Worm (Caenorhabditis elegans) whole organism, L2 larva: ENCODE data around the gene pdcd-2.
"Not testable (repeated sequence)": the region's sequence is repeated elsewhere in the genome, so short reads cannot be mapped to it uniquely, and the experiment has no call there.

Experiments
- C34F6.9 ChIP-seq: fragments of 150-350 bp; optimal IDR thresholded peaks from 2 replicates; lab custom pipeline; 2014; ENCODE audit warnings: missing biosample characterization, missing genetic modification characterization
- F13H6.1 ChIP-seq: sonication (generic microtip); optimal IDR thresholded peaks from 2 replicates; lab custom pipeline; 2016; ENCODE audit warnings: missing genetic modification characterization, missing compliant biosample characterization
- R02D3.7 ChIP-seq: fragments of 150-350 bp; optimal IDR thresholded peaks from 2 replicates; lab custom pipeline; 2014; ENCODE audit warnings: missing biosample characterization, missing genetic modification characterization
- Y55F3AM.14 ChIP-seq: fragments of 200-800 bp; sonication (Bioruptor generic); optimal IDR thresholded peaks from 2 replicates; lab custom pipeline; 2018; ENCODE audit warnings: mild to moderate bottlenecking, missing genetic modification characterization, missing compliant biosample characterization
- ZK546.5 ChIP-seq: sonication (generic microtip); optimal IDR thresholded peaks from 2 replicates; lab custom pipeline; 2017; ENCODE audit warnings: missing biosample characterization, missing genetic modification characterization
- alr-1 ChIP-seq: fragments of 150-350 bp; optimal IDR thresholded peaks from 2 replicates; lab custom pipeline; 2014; ENCODE audit warnings: missing biosample characterization, missing genetic modification characterization
- aly-2 ChIP-seq: fragments of 150-350 bp; optimal IDR thresholded peaks from 2 replicates; lab custom pipeline; 2014; ENCODE audit warnings: missing biosample characterization, missing genetic modification characterization
- ama-1 ChIP-seq: fragments of 150-350 bp; optimal IDR thresholded peaks from 2 replicates; lab custom pipeline; 2018; ENCODE audit warnings: inconsistent platforms
- blmp-1 ChIP-seq: sonication (generic microtip); optimal IDR thresholded peaks from 2 replicates; lab custom pipeline; 2017; ENCODE audit warnings: missing genetic modification characterization, mild to moderate bottlenecking, missing compliant biosample characterization, antibody characterized with exemption, moderate library complexity; ENCODE audit not compliant: insufficient read depth
- ceh-16 ChIP-seq: fragments of 150-350 bp; optimal IDR thresholded peaks from 2 replicates; lab custom pipeline; 2014; ENCODE audit warnings: missing biosample characterization, missing genetic modification characterization
- ceh-82 ChIP-seq: fragments of 150-350 bp; optimal IDR thresholded peaks from 2 replicates; lab custom pipeline; 2014; ENCODE audit warnings: missing biosample characterization, missing genetic modification characterization
- crh-2 ChIP-seq: sonication (generic microtip); optimal IDR thresholded peaks from 2 replicates; lab custom pipeline; 2017; ENCODE audit warnings: missing biosample characterization, missing genetic modification characterization
- egl-27 ChIP-seq: sonication (generic microtip); optimal IDR thresholded peaks from 3 replicates; lab custom pipeline; 2017; ENCODE audit warnings: missing biosample characterization, missing genetic modification reagents, missing genetic modification characterization
- elt-1 ChIP-seq: fragments of 150-350 bp; optimal IDR thresholded peaks from 2 replicates; lab custom pipeline; 2014; ENCODE audit warnings: missing biosample characterization, missing genetic modification characterization
- fos-1 ChIP-seq: fragments of 150-350 bp; optimal IDR thresholded peaks from 2 replicates; lab custom pipeline; 2014; ENCODE audit warnings: missing biosample characterization, missing genetic modification characterization
- gmeb-1 ChIP-seq: fragments of 150-350 bp; optimal IDR thresholded peaks from 2 replicates; lab custom pipeline; 2014; ENCODE audit warnings: missing biosample characterization, missing genetic modification characterization
- lin-11 ChIP-seq: fragments of 150-350 bp; sonication (generic microtip); optimal IDR thresholded peaks from 2 replicates; lab custom pipeline; 2014; ENCODE audit warnings: missing biosample characterization, missing genetic modification characterization, inconsistent platforms, mixed read lengths
- lin-13 ChIP-seq: fragments of 150-350 bp; optimal IDR thresholded peaks from 2 replicates; lab custom pipeline; 2014; ENCODE audit warnings: missing biosample characterization, missing genetic modification reagents, missing genetic modification characterization
- lsy-2 ChIP-seq, 2 experiments: fragments of 150-350 bp in 1 of 2; sonication (generic microtip) in 1 of 2; optimal IDR thresholded peaks; 2 replicates each; lab custom pipeline; 2014 to 2017; ENCODE audit warnings: missing biosample characterization in 2 of 2, missing genetic modification characterization in 2 of 2
- mab-5 ChIP-seq: fragments of 150-350 bp; optimal IDR thresholded peaks from 2 replicates; lab custom pipeline; 2014; ENCODE audit warnings: missing biosample characterization, missing genetic modification characterization
- mbf-1 ChIP-seq: sonication (generic microtip); optimal IDR thresholded peaks from 2 replicates; lab custom pipeline; 2017; ENCODE audit warnings: missing biosample characterization, missing genetic modification characterization
- mdl-1 ChIP-seq, 2 experiments: fragments of 150-350 bp in 1 of 2; sonication (generic microtip) in 1 of 2; optimal IDR thresholded peaks; 2 replicates each; lab custom pipeline; 2017; ENCODE audit warnings: missing biosample characterization in 2 of 2, missing genetic modification characterization in 2 of 2
- nhr-10 ChIP-seq: sonication (generic microtip); optimal IDR thresholded peaks from 2 replicates; lab custom pipeline; 2017; ENCODE audit warnings: missing biosample characterization, missing genetic modification characterization
- nhr-11 ChIP-seq: fragments of 150-350 bp; optimal IDR thresholded peaks from 2 replicates; lab custom pipeline; 2014; ENCODE audit warnings: missing biosample characterization, missing genetic modification characterization
- nhr-12 ChIP-seq: fragments of 150-350 bp; optimal IDR thresholded peaks from 2 replicates; lab custom pipeline; 2014; ENCODE audit warnings: missing biosample characterization, missing genetic modification characterization
- nhr-129 ChIP-seq: fragments of 150-350 bp; optimal IDR thresholded peaks from 2 replicates; lab custom pipeline; 2014; ENCODE audit warnings: missing biosample characterization, missing genetic modification characterization
- nhr-21 ChIP-seq: fragments of 150-350 bp; optimal IDR thresholded peaks from 2 replicates; lab custom pipeline; 2014; ENCODE audit warnings: missing biosample characterization, missing genetic modification characterization
- nhr-23 ChIP-seq: fragments of 150-350 bp; optimal IDR thresholded peaks from 2 replicates; lab custom pipeline; 2014; ENCODE audit warnings: missing biosample characterization, missing genetic modification reagents, missing genetic modification characterization
- nhr-237 ChIP-seq: fragments of 150-350 bp; optimal IDR thresholded peaks from 2 replicates; lab custom pipeline; 2014; ENCODE audit warnings: missing biosample characterization, missing genetic modification characterization
- nhr-25 ChIP-seq: fragments of 150-350 bp; sonication (generic microtip); optimal IDR thresholded peaks from 3 replicates; lab custom pipeline; 2014; ENCODE audit warnings: missing biosample characterization, missing genetic modification characterization
- nhr-6 ChIP-seq: fragments of 150-350 bp; optimal IDR thresholded peaks from 2 replicates; lab custom pipeline; 2014; ENCODE audit warnings: missing biosample characterization, missing genetic modification characterization
- nhr-77 ChIP-seq: fragments of 150-350 bp; optimal IDR thresholded peaks from 2 replicates; lab custom pipeline; 2014; ENCODE audit warnings: missing biosample characterization, missing genetic modification characterization
- sem-4 ChIP-seq: fragments of 150-350 bp; optimal IDR thresholded peaks from 2 replicates; lab custom pipeline; 2014; ENCODE audit warnings: missing biosample characterization, missing genetic modification reagents, missing genetic modification characterization
- skn-1 ChIP-seq: sonication (generic microtip); optimal IDR thresholded peaks from 2 replicates; lab custom pipeline; 2017; ENCODE audit warnings: missing biosample characterization, missing genetic modification characterization
- sma-3 ChIP-seq: sonication (generic microtip); optimal IDR thresholded peaks from 2 replicates; lab custom pipeline; 2016; ENCODE audit warnings: missing genetic modification reagents, missing genetic modification characterization, missing compliant biosample characterization
- sma-9 ChIP-seq, 2 experiments: fragments of 150-350 bp in 1 of 2; sonication (generic microtip) in 1 of 2; optimal IDR thresholded peaks; 2 replicates each; lab custom pipeline; 2014 to 2016; ENCODE audit warnings: missing genetic modification characterization in 2 of 2, mild to moderate bottlenecking in 1 of 2, missing biosample characterization in 1 of 2, missing compliant biosample characterization in 1 of 2, missing genetic modification reagents in 1 of 2, moderate library complexity in 1 of 2
- snpc-4 ChIP-seq: fragments of 150-350 bp; optimal IDR thresholded peaks from 2 replicates; lab custom pipeline; 2014; ENCODE audit warnings: missing biosample characterization, missing genetic modification characterization
- unc-39 ChIP-seq: fragments of 150-350 bp; optimal IDR thresholded peaks from 2 replicates; lab custom pipeline; 2014; ENCODE audit warnings: missing biosample characterization, missing genetic modification characterization
- unc-55 ChIP-seq: fragments of 150-350 bp; sonication (generic microtip); optimal IDR thresholded peaks from 3 replicates; lab custom pipeline; 2014; ENCODE audit warnings: missing biosample characterization, missing genetic modification reagents, missing genetic modification characterization
- unc-62 ChIP-seq: fragments of 150-350 bp; optimal IDR thresholded peaks from 2 replicates; lab custom pipeline; 2014; ENCODE audit warnings: missing biosample characterization, missing genetic modification reagents, missing genetic modification characterization
- zag-1 ChIP-seq: fragments of 150-350 bp; optimal IDR thresholded peaks from 2 replicates; lab custom pipeline; 2014; ENCODE audit warnings: missing biosample characterization, missing genetic modification characterization
- ztf-1 ChIP-seq: fragments of 200-800 bp; sonication (Bioruptor generic); conservative IDR thresholded peaks from 2 replicates; pipeline ENCODE4 v1.3.6; 2022; ENCODE audit warnings: missing genetic modification characterization, missing compliant biosample characterization
- ztf-4 ChIP-seq: fragments of 150-350 bp; optimal IDR thresholded peaks from 2 replicates; lab custom pipeline; 2014; ENCODE audit warnings: missing biosample characterization, missing genetic modification characterization

pdcd-2 gene

DNA sequence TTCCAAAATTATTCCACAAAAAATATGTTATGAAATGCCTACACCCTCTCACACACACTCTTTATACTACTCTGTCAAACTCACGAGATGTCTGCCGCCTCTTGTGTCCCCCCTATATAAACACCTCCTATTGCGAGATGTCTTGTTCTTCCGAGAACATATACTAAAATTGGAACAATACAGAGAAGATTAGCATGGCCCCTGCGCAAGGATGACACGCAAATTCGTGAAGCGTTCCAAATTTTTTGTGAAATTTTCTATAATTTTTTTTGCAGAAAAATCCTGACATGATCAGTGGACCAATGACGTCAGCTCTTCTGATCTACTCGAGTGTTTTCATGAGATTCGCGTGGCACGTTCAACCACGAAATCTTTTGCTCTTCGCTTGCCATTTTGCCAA is 3.8 kb downstream of the pdcd-2 start:
- TF ChIP-seq nhr-6 (tag; lab: Kevin White, UChicago) = peak; percentile 16
- TF ChIP-seq lin-13 = peak; percentile 38
- TF ChIP-seq nhr-129 = peak; percentile 32
- TF ChIP-seq fos-1 (tag; lab: Kevin White, UChicago) = peak; percentile 12
- TF ChIP-seq nhr-25 (tag; lab: Kevin White, UChicago) = peak; percentile 37
- TF ChIP-seq sma-3 = peak; percentile 40
- peak; percentile 46 to 73 for TF ChIP-seq lsy-2 (tag; optimal IDR thresholded peaks at IDR 0.05; lab: Kevin White, UChicago)
- peak; percentile 53 for TF ChIP-seq gmeb-1 (tag; lab: Kevin White, UChicago)
- TF ChIP-seq nhr-21 (tag; lab: Kevin White, UChicago) = peak; percentile 17
- TF ChIP-seq C34F6.9 (tag; lab: Kevin White, UChicago) = peak; percentile 73
- peak; percentile 69 for TF ChIP-seq unc-55 (GFP tag; lab: Kevin White, UChicago)
- peak; percentile 36 for TF ChIP-seq crh-2
- peak; percentile 36 for TF ChIP-seq Y55F3AM.14 (GFP tag; lab: Kevin White, UChicago)
- peak; percentile 13 for TF ChIP-seq egl-27 (tag; lab: Kevin White, UChicago)
- TF ChIP-seq snpc-4 (tag; lab: Kevin White, UChicago) = peak; percentile 97
- TF ChIP-seq sma-9 (GFP tag; optimal IDR thresholded peaks at IDR 0.05; lab: Kevin White, UChicago) = peak; percentile 79
- TF ChIP-seq sma-9 (tag; optimal IDR thresholded peaks at IDR 0.05; lab: Kevin White, UChicago) = not testable (repeated sequence)
- peak; percentile 45 for TF ChIP-seq F13H6.1 (tag; lab: Kevin White, UChicago)
- TF ChIP-seq, all 48 proteins: peak for 17; not testable (repeated sequence) for 31

DNA sequence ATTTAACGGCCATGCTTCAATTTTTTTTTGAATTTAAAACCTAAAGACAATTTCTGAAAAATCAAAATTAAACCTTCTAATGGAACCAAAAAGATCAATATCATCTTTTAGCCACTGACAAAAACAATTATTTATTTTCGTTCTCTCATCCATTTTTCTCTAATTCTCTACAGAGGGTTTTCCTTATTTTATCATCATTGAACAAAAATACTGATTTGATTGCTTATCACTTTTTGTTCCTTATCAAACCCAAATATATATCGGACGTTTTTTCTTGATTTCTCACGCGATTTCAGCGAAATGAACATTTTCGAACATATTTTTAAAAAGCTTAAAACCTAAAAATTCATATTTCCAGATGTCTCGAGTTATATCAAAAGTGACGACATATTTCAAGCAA is 4.8 kb downstream of the pdcd-2 start, which contains the start of gene mpc-1:
TSS of gene mpc-1 (plus strand) at position 359 of the 400 bp plus-strand sequence.
- no peak for TF ChIP-seq unc-62 (GFP tag; lab: Kevin White, UChicago)
- TF ChIP-seq crh-2 = peak; percentile 54
- peak in 1 of 2 experiments; percentile 22 for TF ChIP-seq mdl-1 (tag; optimal IDR thresholded peaks at IDR 0.05; lab: Kevin White, UChicago)
- no peak for TF ChIP-seq nhr-129
- TF ChIP-seq skn-1 (tag; lab: Kevin White, UChicago) = peak; percentile 59
- no peak for TF ChIP-seq sem-4 (tag; lab: Kevin White, UChicago)
- no peak for TF ChIP-seq nhr-25 (tag; lab: Kevin White, UChicago)
- TF ChIP-seq fos-1 (tag; lab: Kevin White, UChicago) = peak; percentile 91
- peak; percentile 37 for TF ChIP-seq sma-9 (GFP tag; optimal IDR thresholded peaks at IDR 0.05; lab: Kevin White, UChicago)
- TF ChIP-seq sma-9 (tag; optimal IDR thresholded peaks at IDR 0.05; lab: Kevin White, UChicago) = no peak

DNA sequence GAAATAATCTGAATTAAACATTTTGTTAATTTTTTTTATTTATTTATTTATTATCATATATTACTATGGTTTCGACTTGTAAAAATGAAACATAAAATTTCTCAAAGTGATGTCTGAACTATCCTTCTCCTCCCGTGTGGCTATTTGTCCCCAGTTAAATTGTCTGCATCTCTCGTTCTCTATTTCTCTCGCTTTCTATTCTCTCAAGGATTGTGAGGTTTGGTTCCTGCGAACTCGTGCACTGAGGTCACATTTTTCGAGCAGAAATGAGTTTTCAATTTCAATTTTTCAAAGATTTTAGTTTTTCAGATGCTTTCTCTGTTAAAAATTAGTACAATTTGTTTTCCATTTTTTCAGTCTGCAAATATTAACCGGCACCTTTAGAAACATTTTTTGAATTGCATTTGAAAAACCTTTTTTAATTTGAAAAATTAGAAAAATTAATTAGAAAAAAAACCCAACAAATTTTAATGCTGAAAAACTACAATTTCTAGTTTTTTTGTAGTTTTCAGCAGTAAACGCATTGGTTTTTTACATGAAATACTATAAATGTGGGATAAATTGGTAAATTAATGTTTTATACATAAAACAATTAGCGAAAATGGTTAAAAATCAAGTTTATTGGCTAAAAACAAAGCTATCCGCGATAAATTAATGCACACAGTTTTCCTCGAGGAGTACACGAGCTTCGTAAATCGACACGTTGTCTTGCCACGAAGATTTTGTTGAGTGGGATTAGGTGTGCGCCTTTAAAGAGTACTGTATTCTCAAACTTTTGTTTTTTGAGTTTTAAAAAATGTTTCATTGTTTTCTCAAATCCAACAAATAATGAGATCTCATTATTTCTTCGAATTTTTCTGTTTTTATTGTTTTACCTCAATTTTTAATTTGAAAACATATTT is 5.5 kb downstream of the pdcd-2 start:
- TF ChIP-seq R02D3.7 (no peak), sem-4 (tag; lab: Kevin White, UChicago) (no peak), aly-2 (tag; lab: Kevin White, UChicago) (no peak), lsy-2 (tag; optimal IDR thresholded peaks at IDR 0.05; lab: Kevin White, UChicago) (peak in 1 of 2 experiments; percentile 54), gmeb-1 (tag; lab: Kevin White, UChicago) (no peak), sma-9 (GFP tag; optimal IDR thresholded peaks at IDR 0.05; lab: Kevin White, UChicago) (peak; percentile 95), sma-9 (tag; optimal IDR thresholded peaks at IDR 0.05; lab: Kevin White, UChicago) (no peak), zag-1 (tag; lab: Kevin White, UChicago) (no peak), ama-1 (no peak), unc-55 (GFP tag; lab: Kevin White, UChicago) (peak; percentile 12), nhr-21 (tag; lab: Kevin White, UChicago) (no peak), nhr-10 (tag; lab: Kevin White, UChicago) (no peak), mdl-1 (tag; optimal IDR thresholded peaks at IDR 0.05; lab: Kevin White, UChicago) (no peak), nhr-129 (peak; percentile 64), lin-13 (peak; percentile 43), blmp-1 (no peak), mab-5 (tag; lab: Kevin White, UChicago) (no peak), mbf-1 (tag; lab: Kevin White, UChicago) (no peak), ZK546.5 (tag; lab: Kevin White, UChicago) (no peak), nhr-237 (no peak), ztf-4 (tag; lab: Kevin White, UChicago) (no peak), ceh-16 (no peak), F13H6.1 (tag; lab: Kevin White, UChicago) (peak; percentile 59), alr-1 (tag; lab: Kevin White, UChicago) (no peak), ceh-82 (no peak), ztf-1 (no peak), unc-62 (GFP tag; lab: Kevin White, UChicago) (no peak), egl-27 (tag; lab: Kevin White, UChicago) (no peak), Y55F3AM.14 (GFP tag; lab: Kevin White, UChicago) (no peak), lin-11 (tag; lab: Kevin White, UChicago) (no peak), nhr-11 (tag; lab: Kevin White, UChicago) (no peak), crh-2 (peak; percentile 22), unc-39 (tag; lab: Kevin White, UChicago) (no peak), C34F6.9 (tag; lab: Kevin White, UChicago) (peak; percentile 57), nhr-77 (tag; lab: Kevin White, UChicago) (no peak), elt-1 (tag; lab: Kevin White, UChicago) (no peak), nhr-23 (no peak), nhr-12 (tag; lab: Kevin White, UChicago) (no peak), snpc-4 (tag; lab: Kevin White, UChicago) (peak; percentile 26)
